Worm (Caenorhabditis elegans) whole organism, early embryonic: Measurements from ENCODE around the gene Y43F8A.1.

ENCODE experiments used
- ceh-36 ChIP-seq: sonication (generic microtip); optimal IDR thresholded peaks from 2 replicates; lab custom pipeline; 2016; ENCODE audit warnings: missing genetic modification characterization, inconsistent platforms, missing compliant biosample characterization
- ets-7 ChIP-seq: sonication (generic microtip); optimal IDR thresholded peaks from 2 replicates; lab custom pipeline; 2016; ENCODE audit warnings: missing genotype, missing genetic modification characterization, missing compliant biosample characterization
- hnd-1 ChIP-seq: sonication (generic microtip); optimal IDR thresholded peaks from 2 replicates; lab custom pipeline; 2016; ENCODE audit warnings: missing genetic modification characterization, missing compliant biosample characterization
- tbx-11 ChIP-seq: fragments of 200-800 bp; sonication (Bioruptor generic); IDR thresholded peaks from 2 replicates; pipeline ENCODE4 v1.3.6; 2022; ENCODE audit warnings: missing genetic modification characterization, missing compliant biosample characterization

The Y43F8A.1 gene

DNA sequence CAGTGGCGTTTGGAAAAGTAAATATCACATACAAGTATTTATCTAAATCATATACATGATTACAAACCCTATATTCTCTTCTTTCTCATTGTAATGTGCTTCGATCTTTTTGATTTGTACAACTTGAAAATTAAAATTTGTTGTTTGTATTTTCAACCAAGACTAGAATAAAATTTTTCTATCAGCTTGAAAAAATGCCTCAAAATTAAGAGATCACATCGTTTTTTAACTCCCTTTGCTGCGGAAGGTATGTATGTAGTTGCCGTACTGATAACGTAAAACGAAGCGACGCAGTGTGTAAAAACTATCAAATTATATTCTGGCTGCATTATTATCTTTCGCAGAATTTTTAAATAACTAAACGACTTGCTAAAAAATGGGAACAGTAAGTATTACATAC lies 47.5 kb downstream of the Y43F8A.1 start, which contains the start of gene C25F9.15:
Gene C25F9.15, plus strand, starts transcription at position 301 of the 400 bp plus-strand sequence.
- TF ChIP-seq ets-7 (tag; lab: Kevin White, UChicago): no peak
- no peak for TF ChIP-seq hnd-1 (tag; lab: Kevin White, UChicago)
- TF ChIP-seq ceh-36 (tag; lab: Kevin White, UChicago): no peak
- TF ChIP-seq tbx-11 (GFP tag; lab: Robert Waterston, UW): no peak
